Worm (Caenorhabditis elegans): ENCODE results near the gene ceh-19.

The ceh-19 gene

DNA sequence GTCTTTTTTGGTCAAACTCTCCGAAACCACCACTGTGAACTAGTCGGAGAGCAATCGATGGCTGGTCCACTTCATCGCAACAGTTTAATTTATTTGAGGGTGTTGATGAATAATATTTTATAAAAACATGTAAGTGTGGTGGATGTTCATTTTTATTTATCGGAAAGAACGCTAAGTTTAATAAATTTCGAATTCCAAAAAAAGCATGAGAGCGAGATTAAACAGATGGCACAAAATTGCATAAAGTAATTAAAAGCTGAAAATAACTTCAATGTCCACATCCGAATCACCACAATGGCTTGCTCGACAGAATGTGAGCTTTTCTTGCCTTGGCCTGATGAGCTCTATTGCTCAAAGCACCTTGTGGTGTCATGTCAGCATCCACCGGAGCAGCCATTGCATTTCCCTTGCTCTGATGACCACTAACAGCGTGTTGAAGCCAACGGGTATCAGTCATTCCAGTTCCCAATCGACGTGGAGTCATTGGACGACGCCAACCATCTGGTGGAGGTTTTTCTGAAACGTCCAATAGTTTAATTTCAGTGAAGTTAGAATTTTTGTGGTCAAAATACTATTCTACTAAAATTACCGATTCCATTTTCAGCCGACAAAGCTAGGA lies 28.1 kb upstream of the ceh-19 start (continued):
- TF ChIP-seq C17E4.6 (GFP tag; IDR thresholded peaks at IDR 0.05) (no peak), F37B4.10 (GFP tag; IDR thresholded peaks at IDR 0.05) (no peak), atf-7 (tag; optimal IDR thresholded peaks at IDR 0.05) (peak; percentile 7), tbp1 (GFP tag; optimal IDR thresholded peaks at IDR 0.05) (no peak), F23B12.7 (tag; optimal IDR thresholded peaks at IDR 0.05; ENCODE audit: insufficient read depth) (no peak), ztf-3 (GFP tag; optimal IDR thresholded peaks at IDR 0.05) (peak; percentile 3), ekl-4 (GFP tag; IDR thresholded peaks at IDR 0.05) (0 out of 2 replicates have a peak, but pooled peaks have one; percentile 30), hmg-20 (GFP tag; IDR thresholded peaks at IDR 0.05) (no peak), efl-1 (GFP tag; optimal IDR thresholded peaks at IDR 0.05) (no peak), nfya-2 (GFP tag; IDR thresholded peaks at IDR 0.05) (0 out of 2 replicates have a peak, but pooled peaks have one; percentile 6), die-1 (tag; optimal IDR thresholded peaks at IDR 0.05) (peak; percentile 17), F22D6.2 (tag; optimal IDR thresholded peaks at IDR 0.05) (no peak), attf-5 (GFP tag; optimal IDR thresholded peaks at IDR 0.05) (peak; percentile 5), ceh-100 (GFP tag; IDR thresholded peaks at IDR 0.05) (no peak), akir-1 (GFP tag; optimal IDR thresholded peaks at IDR 0.05) (no peak), F33H1.4 (GFP tag; IDR thresholded peaks at IDR 0.05) (0 out of 2 replicates have a peak, but pooled peaks have one; percentile 7), egl-18 (GFP tag; IDR thresholded peaks at IDR 0.05) (no peak), B0035.1 (tag; optimal IDR thresholded peaks at IDR 0.05) (peak; percentile 28), F57C9.4 (tag; optimal IDR thresholded peaks at IDR 0.05) (no peak), ccch-3 (GFP tag; optimal IDR thresholded peaks at IDR 0.05) (no peak), bed-1 (GFP tag; IDR thresholded peaks at IDR 0.05) (no peak), ztf-22 (GFP tag; optimal IDR thresholded peaks at IDR 0.05) (no peak), ceh-40 (GFP tag; IDR thresholded peaks at IDR 0.05) (no peak), B0336.3 (GFP tag; IDR thresholded peaks at IDR 0.05) (peak; percentile 91), F10E7.11 (tag; optimal IDR thresholded peaks at IDR 0.05) (no peak), ama-1 (optimal IDR thresholded peaks at IDR 0.05) (no peak), ama-1 (GFP tag; optimal IDR thresholded peaks at IDR 0.05) (no peak), tlf-1 (GFP tag; optimal IDR thresholded peaks at IDR 0.05) (peak; percentile 49), dpff-1 (tag; optimal IDR thresholded peaks at IDR 0.05) (peak; percentile 7), lir-1 (GFP tag; conservative IDR thresholded peaks at IDR 0.05) (no peak), xnd-1 (tag; optimal IDR thresholded peaks at IDR 0.05) (peak; percentile 16), ztf-25 (GFP tag; IDR thresholded peaks at IDR 0.05) (no peak)

ce11 chrIV:7983021-7983420 lies 27.3 kb upstream of the ceh-19 start:
- TF ChIP-seq ceh-58 (GFP tag; IDR thresholded peaks at IDR 0.05) (0 out of 2 replicates have a peak, but pooled peaks have one; percentile 37), ama-1 (optimal IDR thresholded peaks at IDR 0.05) (no peak), ama-1 (GFP tag; optimal IDR thresholded peaks at IDR 0.05) (no peak)

- TF ChIP-seq hlh-26 (GFP tag; conservative IDR thresholded peaks at IDR 0.05) (no peak), efl-1 (GFP tag; optimal IDR thresholded peaks at IDR 0.05) (peak; percentile 11), ceh-58 (GFP tag; IDR thresholded peaks at IDR 0.05) (no peak), let-607 (tag; optimal IDR thresholded peaks at IDR 0.05) (peak; percentile 70 to 88), Y53F4B.3 (GFP tag; IDR thresholded peaks at IDR 0.05) (no peak), ceh-27 (GFP tag; optimal IDR thresholded peaks at IDR 0.05) (peak; percentile 13), F33H1.4 (GFP tag; IDR thresholded peaks at IDR 0.05) (peak; percentile 73), nhr-80 (tag; optimal IDR thresholded peaks at IDR 0.05) (peak; percentile 2), nfyb-1 (GFP tag; IDR thresholded peaks at IDR 0.05) (no peak), B0336.3 (GFP tag; IDR thresholded peaks at IDR 0.05) (no peak)
These were observed 26.4 kb upstream of the ceh-19 start, which contains the start of gene arf-5 for ce11 chrIV:7982024-7982576. arf-5 (plus strand) TSS chrIV:7982526.

Measured in whole organism, young adult.